Worm (Caenorhabditis elegans) whole organism, mixed stage, embryonic: Measurements from ENCODE around the gene ZK1240.8.

ENCODE experiments used
- bed-3 ChIP-seq: fragments of 200-800 bp; sonication (Bioruptor generic); optimal IDR thresholded peaks from 3 replicates; lab custom pipeline; 2018; ENCODE audit warnings: mild to moderate bottlenecking, missing genetic modification characterization, moderate library complexity, missing compliant biosample characterization
- ceh-83 ChIP-seq: fragments of 200-800 bp; sonication (Bioruptor generic); optimal IDR thresholded peaks from 2 replicates; lab custom pipeline; 2018; ENCODE audit warnings: mild to moderate bottlenecking, missing genetic modification characterization, missing compliant biosample characterization
- ces-1 ChIP-seq: fragments of 150-350 bp; optimal IDR thresholded peaks from 2 replicates; lab custom pipeline; 2014; ENCODE audit warnings: missing biosample characterization, missing genetic modification reagents, missing genetic modification characterization
- elt-1 ChIP-seq: sonication (generic microtip); optimal IDR thresholded peaks from 2 replicates; lab custom pipeline; 2017; ENCODE audit warnings: missing genetic modification characterization, mild to moderate bottlenecking, missing compliant biosample characterization, antibody characterized with exemption, moderate library complexity, borderline replicate concordance; ENCODE audit not compliant: insufficient read depth
- lin-32 ChIP-seq: fragments of 200-800 bp; sonication (Bioruptor generic); optimal IDR thresholded peaks from 2 replicates; lab custom pipeline; 2018; ENCODE audit warnings: mild to moderate bottlenecking, missing genetic modification characterization, missing compliant biosample characterization
- mep-1 ChIP-seq: fragments of 150-350 bp; optimal IDR thresholded peaks from 2 replicates; lab custom pipeline; 2017; ENCODE audit warnings: missing biosample characterization, missing genetic modification reagents, missing genetic modification characterization, inconsistent platforms
- mls-2 ChIP-seq: sonication (generic microtip); optimal IDR thresholded peaks from 2 replicates; lab custom pipeline; 2016; ENCODE audit warnings: mild to moderate bottlenecking, missing genetic modification characterization, moderate library complexity, missing compliant biosample characterization
- nhr-28 ChIP-seq: fragments of 150-350 bp; optimal IDR thresholded peaks from 2 replicates; lab custom pipeline; 2014; ENCODE audit warnings: missing biosample characterization, missing genetic modification characterization
- nhr-76 ChIP-seq: sonication (generic microtip); optimal IDR thresholded peaks from 2 replicates; lab custom pipeline; 2017; ENCODE audit warnings: missing biosample characterization, missing genetic modification characterization
- sem-2 ChIP-seq: fragments of 200-800 bp; sonication (Bioruptor generic); optimal IDR thresholded peaks from 2 replicates; lab custom pipeline; 2018; ENCODE audit warnings: mild to moderate bottlenecking, missing genetic modification characterization, missing compliant biosample characterization
- snpc-4 ChIP-seq: fragments of 150-350 bp; optimal IDR thresholded peaks from 2 replicates; lab custom pipeline; 2014; ENCODE audit warnings: missing biosample characterization, missing genetic modification characterization
- sptf-1 ChIP-seq: sonication (generic microtip); optimal IDR thresholded peaks from 2 replicates; lab custom pipeline; 2017; ENCODE audit warnings: mild to moderate bottlenecking, missing genetic modification characterization, moderate library complexity, missing compliant biosample characterization
- unc-39 ChIP-seq: fragments of 150-350 bp; optimal IDR thresholded peaks from 2 replicates; lab custom pipeline; 2014; ENCODE audit warnings: missing biosample characterization, missing genetic modification characterization
- unc-62 ChIP-seq: fragments of 150-350 bp; optimal IDR thresholded peaks from 2 replicates; lab custom pipeline; 2014; ENCODE audit warnings: missing biosample characterization, missing genetic modification reagents, missing genetic modification characterization

DNA sequence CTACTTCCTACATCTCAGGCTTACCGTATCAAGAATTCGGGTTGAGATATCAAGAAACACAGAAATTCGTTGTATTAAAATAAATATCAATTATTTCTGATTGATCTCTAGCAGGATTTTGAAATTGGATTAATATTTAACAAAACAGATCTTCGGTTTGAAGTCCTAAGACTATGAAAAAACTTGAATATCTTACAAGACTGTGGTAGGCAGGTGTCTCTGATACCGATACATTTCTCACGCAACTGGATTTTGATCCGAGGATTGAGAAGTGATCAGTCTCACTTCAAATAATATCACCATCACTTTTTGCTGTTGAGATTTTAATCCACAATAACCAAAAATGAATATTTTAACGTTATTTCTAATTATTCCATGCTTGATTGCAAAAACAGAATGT lies 17.8 kb upstream of the ZK1240.8 start, which contains the start of gene F43C11.4:
- no peak for TF ChIP-seq mls-2 (tag; lab: Kevin White, UChicago)
- TF ChIP-seq nhr-28 (tag; lab: Kevin White, UChicago) = no peak
- TF ChIP-seq lin-32 (GFP tag; lab: Kevin White, UChicago) = no peak
- TF ChIP-seq unc-62 (GFP tag; lab: Kevin White, UChicago) = no peak
- no peak for TF ChIP-seq nhr-76 (tag; lab: Kevin White, UChicago)
- TF ChIP-seq ces-1 = no peak
- no peak for TF ChIP-seq unc-39
- TF ChIP-seq elt-1 (tag; lab: Kevin White, UChicago) = no peak
- TF ChIP-seq ceh-83 (GFP tag; lab: Kevin White, UChicago) = no peak
- TF ChIP-seq bed-3 (GFP tag; lab: Kevin White, UChicago) = no peak
- TF ChIP-seq sem-2 (GFP tag; lab: Kevin White, UChicago) = no peak
- TF ChIP-seq snpc-4 (tag; lab: Kevin White, UChicago) = no peak
- no peak for TF ChIP-seq sptf-1 (tag; lab: Kevin White, UChicago)
- TF ChIP-seq mep-1 (tag; lab: Kevin White, UChicago) = no peak
